Fruit fly (Drosophila melanogaster): ENCODE measurements around the gene JMJD5.

Gene JMJD5

dm6 chr3L:882892-883255 lies 41.7 kb upstream of the JMJD5 start:
- TF ChIP-seq tj (GFP tag; optimal IDR thresholded peaks at IDR 0.05) (peak; percentile 11), CG7045 (GFP tag; optimal IDR thresholded peaks at IDR 0.05) (no peak)

dm6 chr3L:882236-882891 lies 41.2 kb upstream of the JMJD5 start:
- TF ChIP-seq bab1 (GFP tag; optimal IDR thresholded peaks at IDR 0.05) (no peak), kay (GFP tag; ENCODE audit: borderline replicate concordance) (peak; percentile 76), CG7045 (GFP tag; optimal IDR thresholded peaks at IDR 0.05) (peak; percentile 22)

dm6 chr3L:881496-882235 lies 40.5 kb upstream of the JMJD5 start, which contains the start of gene CG13907:
Gene CG13907 (minus strand): TSS chr3L:882013.
- TF ChIP-seq CG7101 (tag; optimal IDR thresholded peaks at IDR 0.05), result peak; percentile 35
- TF ChIP-seq pad (GFP tag; optimal IDR thresholded peaks at IDR 0.05), result peak; percentile 10
- peak; percentile 35 for TF ChIP-seq bab1 (GFP tag; optimal IDR thresholded peaks at IDR 0.05)
- peak; percentile 40 for TF ChIP-seq CG33017 (tag; optimal IDR thresholded peaks at IDR 0.05)
- no peak for TF ChIP-seq CG14711 (tag; optimal IDR thresholded peaks at IDR 0.05)
- no peak for TF ChIP-seq CG5204 (GFP tag; optimal IDR thresholded peaks at IDR 0.05)
- peak; percentile 17 for TF ChIP-seq toe (GFP tag; optimal IDR thresholded peaks at IDR 0.05)
- TF ChIP-seq cnc (optimal IDR thresholded peaks at IDR 0.05), result no peak
- peak; percentile 32 for TF ChIP-seq CG1620 (GFP tag; optimal IDR thresholded peaks at IDR 0.05)
- peak; percentile 16 for TF ChIP-seq Crg-1 (GFP tag; optimal IDR thresholded peaks at IDR 0.05)
- peak; percentile 13 for TF ChIP-seq CG11617 (GFP tag; optimal IDR thresholded peaks at IDR 0.05)
- TF ChIP-seq Clk (GFP tag; optimal IDR thresholded peaks at IDR 0.05), result peak; percentile 56
- TF ChIP-seq Mnt (GFP tag; optimal IDR thresholded peaks at IDR 0.05), result peak; percentile 57
- peak; percentile 28 for TF ChIP-seq CG7045 (GFP tag; optimal IDR thresholded peaks at IDR 0.05)
- no peak for TF ChIP-seq Hr96 (GFP tag; optimal IDR thresholded peaks at IDR 0.05)
- TF ChIP-seq CG12768 (GFP tag; optimal IDR thresholded peaks at IDR 0.05), result peak; percentile 59
- no peak for TF ChIP-seq kay (GFP tag; ENCODE audit: borderline replicate concordance)
- peak; percentile 46 for TF ChIP-seq cic (GFP tag; optimal IDR thresholded peaks at IDR 0.05)
- TF ChIP-seq ovo (GFP tag; optimal IDR thresholded peaks at IDR 0.05), result peak; percentile 36
- TF ChIP-seq tj (GFP tag; optimal IDR thresholded peaks at IDR 0.05), result peak; percentile 92

dm6 chr3L:880851-881250 lies 39.7 kb upstream of the JMJD5 start:
- TF ChIP-seq toe (GFP tag; optimal IDR thresholded peaks at IDR 0.05) (no peak), pad (GFP tag; optimal IDR thresholded peaks at IDR 0.05) (no peak), cic (GFP tag; optimal IDR thresholded peaks at IDR 0.05) (no peak), bab1 (GFP tag; optimal IDR thresholded peaks at IDR 0.05) (peak; percentile 44), CG7101 (tag; optimal IDR thresholded peaks at IDR 0.05) (no peak), CG12768 (GFP tag; optimal IDR thresholded peaks at IDR 0.05) (no peak), cnc (optimal IDR thresholded peaks at IDR 0.05) (no peak), Mnt (GFP tag; optimal IDR thresholded peaks at IDR 0.05) (peak; percentile 21), CG1620 (GFP tag; optimal IDR thresholded peaks at IDR 0.05) (peak; percentile 16), Hr96 (GFP tag; optimal IDR thresholded peaks at IDR 0.05) (peak; percentile 10), CG33017 (tag; optimal IDR thresholded peaks at IDR 0.05) (no peak), CG11617 (GFP tag; optimal IDR thresholded peaks at IDR 0.05) (no peak), Clk (GFP tag; optimal IDR thresholded peaks at IDR 0.05) (no peak)

- TF ChIP-seq ovo (GFP tag; optimal IDR thresholded peaks at IDR 0.05) (no peak), CG1620 (GFP tag; optimal IDR thresholded peaks at IDR 0.05) (no peak), CG12768 (GFP tag; optimal IDR thresholded peaks at IDR 0.05) (peak; percentile 48), kay (GFP tag; ENCODE audit: borderline replicate concordance) (peak; percentile 27), cic (GFP tag; optimal IDR thresholded peaks at IDR 0.05) (peak; percentile 87)
Measured at dm6 chr3L:876656-877055, 35.5 kb upstream of the JMJD5 start.

- no peak for TF ChIP-seq Crg-1 (GFP tag; optimal IDR thresholded peaks at IDR 0.05)
- TF ChIP-seq Hr96 (GFP tag; optimal IDR thresholded peaks at IDR 0.05), result no peak
- TF ChIP-seq Clk (GFP tag; optimal IDR thresholded peaks at IDR 0.05), result no peak
Measured at dm6 chr3L:876087-876486, 34.9 kb upstream of the JMJD5 start.

dm6 chr3L:875416-876011 lies 34.4 kb upstream of the JMJD5 start:
- TF ChIP-seq CG11617 (GFP tag; optimal IDR thresholded peaks at IDR 0.05) (no peak), cnc (optimal IDR thresholded peaks at IDR 0.05) (no peak), tj (GFP tag; optimal IDR thresholded peaks at IDR 0.05) (peak; percentile 92), bab1 (GFP tag; optimal IDR thresholded peaks at IDR 0.05) (peak; percentile 25), kay (GFP tag; ENCODE audit: borderline replicate concordance) (peak; percentile 47), CG14711 (tag; optimal IDR thresholded peaks at IDR 0.05) (peak; percentile 59)

Data from whole organism, adult.